Worm (Caenorhabditis elegans) whole organism, late embryonic: ENCODE results near the gene F09B9.4.

Source experiments
- ama-1 ChIP-seq: fragments of 150-350 bp; optimal IDR thresholded peaks from 2 replicates; lab custom pipeline; 2014
- ceh-31 ChIP-seq: sonication (generic microtip); optimal IDR thresholded peaks from 2 replicates; lab custom pipeline; 2016; ENCODE audit warnings: missing genetic modification characterization, missing compliant biosample characterization
- ceh-48 ChIP-seq: sonication (generic microtip); optimal IDR thresholded peaks from 2 replicates; lab custom pipeline; 2016; ENCODE audit warnings: missing genetic modification characterization, inconsistent platforms, missing compliant biosample characterization
- elt-2 ChIP-seq: sonication (generic microtip); optimal IDR thresholded peaks from 2 replicates; lab custom pipeline; 2016; ENCODE audit warnings: missing genetic modification reagents, missing genetic modification characterization, missing compliant biosample characterization
- hlh-8 ChIP-seq: sonication (generic microtip); optimal IDR thresholded peaks from 2 replicates; lab custom pipeline; 2016; ENCODE audit warnings: missing genotype, missing genetic modification characterization, missing compliant biosample characterization
- pax-1 ChIP-seq: fragments of 150-350 bp; optimal IDR thresholded peaks from 2 replicates; lab custom pipeline; 2014; ENCODE audit warnings: missing biosample characterization, missing genetic modification characterization
- pha-4 ChIP-seq: fragments of 150-350 bp; optimal IDR thresholded peaks from 2 replicates; lab custom pipeline; 2018; ENCODE audit warnings: missing biosample characterization, missing genetic modification reagents, missing genetic modification characterization
- tbx-2 ChIP-seq: sonication (generic microtip); optimal IDR thresholded peaks from 2 replicates; lab custom pipeline; 2016; ENCODE audit warnings: missing genetic modification characterization, missing compliant biosample characterization

DNA sequence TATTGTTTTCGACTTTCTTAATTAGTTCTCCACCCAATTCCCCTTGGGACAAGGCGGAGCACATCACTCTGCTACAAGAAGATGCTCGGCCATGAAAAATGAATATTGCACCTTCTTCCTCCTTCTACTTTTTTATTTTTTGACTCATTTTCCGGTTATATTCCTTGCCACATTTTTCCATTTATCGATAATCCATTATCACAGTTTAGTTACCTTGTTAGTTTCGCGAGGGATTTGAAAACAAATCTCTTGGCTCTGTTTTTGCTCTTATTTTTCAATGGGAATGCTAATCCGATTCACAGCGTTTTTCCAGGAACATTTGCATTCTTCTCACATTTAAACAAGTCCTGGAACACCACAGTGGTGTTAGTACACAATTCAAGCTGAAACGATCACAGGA lies 6.6 kb downstream of the F09B9.4 start, which contains the start of gene rnp-9:
- TF ChIP-seq elt-2 (tag; lab: Kevin White, UChicago) (no peak), pax-1 (tag; lab: Kevin White, UChicago) (no peak), hlh-8 (tag; lab: Kevin White, UChicago) (no peak), ama-1 (lab: Kevin White, UChicago) (no peak), ceh-48 (tag; lab: Kevin White, UChicago) (no peak), pha-4 (tag; lab: Kevin White, UChicago) (no peak), ceh-31 (no peak), tbx-2 (no peak)
